Fruit fly (Drosophila melanogaster) whole organism, pupa: ENCODE data around the gene CG3339.

ENCODE experiments used
- CG15710 ChIP-seq: fragments of 200-800 bp; sonication (Bioruptor generic); optimal IDR thresholded peaks from 2 replicates; lab custom pipeline; 2018; ENCODE audit warnings: missing biosample characterization, mild to moderate bottlenecking, missing genetic modification characterization, moderate library complexity
- CG9948 ChIP-seq: fragments of 200-800 bp; sonication (Bioruptor generic); optimal IDR thresholded peaks from 2 replicates; lab custom pipeline; 2018; ENCODE audit warnings: missing biosample characterization, mild to moderate bottlenecking, missing genetic modification characterization, moderate library complexity
- rn ChIP-seq: fragments of 200-800 bp; sonication (Bioruptor generic); IDR thresholded peaks from 2 replicates; pipeline ENCODE4 v1.3.6; 2022; ENCODE audit warnings: missing biosample characterization, missing genetic modification characterization

dm6 chr3R:27250907-27251306, 71.2 kb downstream of the CG3339 start, which contains the start of the genes TTLL6B and TfIIA-L:
- TF ChIP-seq rn (GFP tag; lab: Robert Waterston, UW): no peak
- TF ChIP-seq CG9948 (tag; lab: Kevin White, UChicago): no peak
- no peak for TF ChIP-seq CG15710
